Fruit fly (Drosophila melanogaster): Measurements from ENCODE around the gene CG6650.

DNA sequence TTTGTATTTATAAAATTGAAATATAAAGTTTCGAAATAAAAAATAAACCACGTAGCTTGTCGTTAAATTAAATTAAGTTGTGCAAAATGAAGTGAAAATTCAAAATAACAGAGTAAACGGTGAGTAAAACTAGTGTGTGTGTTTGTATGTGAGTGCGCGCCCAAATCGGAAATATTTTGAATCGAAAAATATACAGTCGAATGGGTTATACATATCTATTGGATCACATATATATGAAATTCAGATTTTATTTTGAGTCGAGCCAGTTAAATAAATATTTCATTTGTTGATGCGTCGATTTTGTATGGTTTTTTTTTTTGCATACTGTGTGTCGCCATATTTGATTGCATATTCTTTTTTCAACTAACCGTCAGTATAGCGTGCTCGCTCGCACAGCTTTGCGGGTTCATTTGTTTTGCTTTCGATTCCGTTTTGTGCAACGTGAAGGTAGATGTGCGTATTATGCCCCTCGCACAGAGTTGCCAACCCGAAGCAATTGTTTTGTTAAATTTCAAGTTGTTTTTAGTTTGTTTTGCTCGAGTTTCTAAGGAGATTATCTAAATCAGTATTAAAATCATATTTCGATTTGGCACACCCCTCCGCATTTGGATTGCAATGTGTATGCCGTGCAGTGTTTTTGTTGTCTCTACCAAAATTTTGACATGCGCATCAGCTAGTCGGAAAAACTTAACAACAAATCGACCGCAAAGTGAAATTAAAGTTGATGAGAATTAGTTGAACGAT, 27.8 kb upstream of the CG6650 start:
- TF ChIP-seq CG4730 (GFP tag; IDR thresholded peaks at IDR 0.05) (no peak), CG5953 (GFP tag; IDR thresholded peaks at IDR 0.05) (no peak), CG3847 (GFP tag; IDR thresholded peaks at IDR 0.05) (no peak), pan (optimal IDR thresholded peaks at IDR 0.05) (no peak), pan (GFP tag; optimal IDR thresholded peaks at IDR 0.05 in 1 of 2, IDR thresholded peaks at IDR 0.05 in 1 of 2) (no peak), CG15601 (tag; optimal IDR thresholded peaks at IDR 0.05) (no peak), CG1647 (GFP tag; optimal IDR thresholded peaks at IDR 0.05) (no peak), CG15696 (tag; optimal IDR thresholded peaks at IDR 0.05) (no peak), CG13287 (GFP tag; IDR thresholded peaks at IDR 0.05; ENCODE audit: partially characterized antibody) (no peak), Fer3 (tag; optimal IDR thresholded peaks at IDR 0.05) (no peak), C15 (GFP tag; IDR thresholded peaks at IDR 0.05) (no peak), CG1024 (GFP tag; IDR thresholded peaks at IDR 0.05) (no peak)

Data from whole organism, embryonic.